Worm (Caenorhabditis elegans): ENCODE measurements around the gene ptb-1.
A peak's percentile ranks its signal among the peaks of the same experiment; 100 is the strongest.

The ptb-1 gene

DNA sequence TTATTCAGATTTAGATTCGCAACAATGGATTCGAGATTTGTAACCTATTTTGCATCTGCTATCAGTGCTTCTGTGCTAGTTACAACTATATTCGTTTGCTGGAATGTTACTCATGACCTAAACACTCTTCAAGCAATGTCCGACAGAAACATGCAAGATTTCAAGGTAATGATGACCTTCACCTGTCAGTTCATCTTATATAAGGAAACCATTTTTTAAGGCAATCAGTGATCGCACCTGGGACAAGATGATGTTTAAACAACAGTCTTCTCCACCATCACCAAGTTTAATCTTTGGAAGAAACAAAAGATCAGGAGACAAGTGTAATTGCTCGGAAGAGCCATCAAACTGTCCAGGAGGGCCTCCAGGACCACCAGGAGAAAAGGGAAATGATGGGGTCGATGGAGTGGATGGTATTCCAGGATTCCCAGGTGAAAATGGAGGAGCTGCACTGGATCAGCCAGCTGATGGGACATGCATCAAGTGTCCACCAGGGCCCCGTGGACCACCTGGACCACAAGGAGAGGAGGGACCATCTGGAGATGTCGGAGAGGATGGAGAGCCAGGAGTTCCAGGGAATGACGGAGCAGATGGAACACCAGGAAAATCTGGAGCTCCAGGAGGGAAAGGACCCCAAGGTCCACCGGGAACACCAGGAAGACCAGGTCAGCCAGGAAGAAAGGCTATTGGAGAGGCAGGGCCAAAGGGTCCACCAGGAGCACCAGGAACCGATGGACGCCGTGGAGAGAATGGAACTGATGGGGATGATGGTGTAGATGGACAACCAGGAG lies 28.4 kb downstream of the ptb-1 start, which contains the start of gene col-79:
TSS of gene col-79 (plus strand) at position 20 of the 791 bp plus-strand sequence.
- TF ChIP-seq nhr-20 (tag; optimal IDR thresholded peaks at IDR 0.05) (peak; percentile 37), nhr-19 (GFP tag; conservative IDR thresholded peaks at IDR 0.05) (no peak), nhr-85 (tag) (peak; percentile 76), snpc-4 (tag; optimal IDR thresholded peaks at IDR 0.05) (no peak), lin-14 (GFP tag; optimal IDR thresholded peaks at IDR 0.05) (peak; percentile 26)

DNA sequence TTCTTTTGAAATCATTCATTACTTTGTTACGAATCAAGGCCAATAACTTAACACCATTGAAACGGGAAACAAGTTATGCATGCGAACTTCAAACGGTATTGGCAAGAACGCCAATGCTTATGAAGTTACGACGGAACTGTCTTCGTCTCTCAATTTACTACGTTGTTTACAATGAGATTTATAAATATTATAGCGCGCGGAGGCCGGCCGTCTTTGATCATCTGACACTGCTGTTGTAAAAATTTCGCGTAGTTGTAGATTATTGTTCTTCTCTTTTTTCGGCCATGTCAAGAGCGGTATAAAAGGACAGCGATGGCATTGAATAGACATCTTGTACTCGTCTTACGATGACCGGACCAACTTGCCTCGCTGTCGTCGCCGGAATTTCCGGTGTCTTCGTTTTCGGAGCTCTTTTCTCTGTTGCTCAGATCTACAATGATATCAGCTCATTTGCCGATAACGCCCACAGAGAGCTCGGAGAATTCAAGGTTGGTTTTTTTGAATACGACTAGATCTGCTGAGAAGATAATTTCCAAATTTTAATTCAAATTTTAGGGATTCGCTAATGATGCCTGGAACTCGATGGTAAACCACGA lies 29.3 kb downstream of the ptb-1 start, which contains the start of gene col-39:
TSS of gene col-39 (plus strand) at position 342 of the 596 bp plus-strand sequence.
- no peak for TF ChIP-seq unc-98 (GFP tag; IDR thresholded peaks at IDR 0.05)
- TF ChIP-seq unc-86 (tag; optimal IDR thresholded peaks at IDR 0.05) = no peak
- no peak for TF ChIP-seq C34B4.2 (tag; optimal IDR thresholded peaks at IDR 0.05)
- no peak for TF ChIP-seq ceh-8 (GFP tag; optimal IDR thresholded peaks at IDR 0.05)
- TF ChIP-seq nhr-20 (tag; optimal IDR thresholded peaks at IDR 0.05) = peak; percentile 33
- TF ChIP-seq mdl-1 (tag; optimal IDR thresholded peaks at IDR 0.05) = no peak
- TF ChIP-seq nhr-85 (tag) = peak; percentile 79
- TF ChIP-seq nhr-90 (tag; optimal IDR thresholded peaks at IDR 0.05; ENCODE audit: poor library complexity) = no peak
- TF ChIP-seq snu-23 (GFP tag; optimal IDR thresholded peaks at IDR 0.05) = peak; percentile 11
- TF ChIP-seq lin-14 (GFP tag; optimal IDR thresholded peaks at IDR 0.05) = peak; percentile 54

DNA sequence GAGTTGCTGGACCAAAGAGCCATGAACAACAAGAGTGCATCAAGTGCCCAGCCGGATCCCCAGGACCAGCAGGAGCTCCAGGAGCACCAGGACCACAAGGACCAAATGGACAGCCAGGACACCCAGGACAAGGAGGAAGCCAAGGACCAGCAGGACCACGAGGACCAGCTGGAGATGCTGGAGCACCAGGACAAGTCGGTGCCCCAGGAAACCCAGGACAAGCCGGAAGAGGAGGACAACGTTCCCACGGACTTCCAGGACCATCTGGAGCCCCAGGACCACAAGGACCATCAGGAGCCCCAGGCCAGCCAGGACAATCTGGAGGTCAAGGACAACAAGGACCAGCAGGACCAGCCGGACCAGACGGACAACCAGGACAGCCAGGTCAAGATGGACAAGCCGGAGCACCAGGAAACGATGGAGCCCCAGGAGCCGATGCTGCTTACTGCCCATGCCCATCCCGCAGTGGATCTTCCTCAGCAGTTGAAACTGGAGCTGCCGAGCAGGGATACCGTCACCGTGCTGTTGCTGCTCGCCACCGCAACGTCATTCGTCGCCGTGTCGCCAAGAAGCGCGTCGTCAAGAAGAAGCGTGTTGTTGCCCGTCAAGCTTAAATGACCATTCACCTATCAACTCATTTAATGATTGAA lies 30.1 kb downstream of the ptb-1 start:
- TF ChIP-seq nhr-28 (tag; optimal IDR thresholded peaks at IDR 0.05) (no peak), nhr-85 (tag) (peak; percentile 0)

DNA sequence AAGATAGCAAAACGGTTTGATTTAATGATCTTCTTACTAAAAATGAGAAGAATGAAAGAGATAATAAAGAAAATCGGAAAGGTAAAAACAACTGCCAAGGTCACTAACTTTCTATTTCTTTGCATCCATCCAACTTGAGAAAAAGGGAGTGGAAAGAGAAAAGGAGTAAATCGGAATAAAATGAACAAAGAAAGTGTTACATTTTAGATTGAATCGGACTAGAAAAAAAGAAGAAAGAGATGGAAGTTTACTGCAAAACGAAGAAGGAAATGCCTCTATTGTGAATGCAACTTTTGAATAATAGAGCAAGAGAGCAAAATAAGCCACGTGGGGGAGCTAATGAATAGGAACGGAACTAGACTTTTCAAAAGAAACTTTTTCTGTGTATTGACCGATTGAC lies 30.6 kb downstream of the ptb-1 start:
- no peak for TF ChIP-seq dpl-1 (GFP tag; optimal IDR thresholded peaks at IDR 0.05)
- no peak for TF ChIP-seq unc-62 (GFP tag; optimal IDR thresholded peaks at IDR 0.05)
- TF ChIP-seq mdl-1 (tag; optimal IDR thresholded peaks at IDR 0.05) = no peak
- no peak for TF ChIP-seq fos-1 (tag; optimal IDR thresholded peaks at IDR 0.05)
- TF ChIP-seq nhr-11 (tag; optimal IDR thresholded peaks at IDR 0.05) = no peak
- no peak for TF ChIP-seq fkh-4 (tag; optimal IDR thresholded peaks at IDR 0.05; ENCODE audit: borderline replicate concordance)
- no peak for TF ChIP-seq fkh-8 (tag; optimal IDR thresholded peaks at IDR 0.05)
- TF ChIP-seq lsy-2 (tag; optimal IDR thresholded peaks at IDR 0.05) = peak in 1 of 2 experiments; percentile 8
- TF ChIP-seq unc-86 (tag; optimal IDR thresholded peaks at IDR 0.05) = no peak
- TF ChIP-seq ces-1 (GFP tag; optimal IDR thresholded peaks at IDR 0.05) = no peak
- no peak for TF ChIP-seq elt-2 (tag; optimal IDR thresholded peaks at IDR 0.05)
- TF ChIP-seq ceh-63 (GFP tag; optimal IDR thresholded peaks at IDR 0.05) = no peak
- TF ChIP-seq nhr-20 (tag; optimal IDR thresholded peaks at IDR 0.05) = peak; percentile 17
- TF ChIP-seq lin-15B (tag; optimal IDR thresholded peaks at IDR 0.05) = no peak
- TF ChIP-seq aly-2 (tag; optimal IDR thresholded peaks at IDR 0.05) = no peak
- no peak for TF ChIP-seq pqm-1 (tag; optimal IDR thresholded peaks at IDR 0.05)
- TF ChIP-seq nhr-85 (tag) = peak; percentile 47
- TF ChIP-seq snpc-4 (tag; optimal IDR thresholded peaks at IDR 0.05) = no peak
- TF ChIP-seq ceh-8 (GFP tag; optimal IDR thresholded peaks at IDR 0.05) = no peak
- TF ChIP-seq sup-37 (GFP tag; optimal IDR thresholded peaks at IDR 0.05) = no peak
- TF ChIP-seq nhr-12 (tag; optimal IDR thresholded peaks at IDR 0.05) = no peak
- no peak for TF ChIP-seq C34B4.2 (tag; optimal IDR thresholded peaks at IDR 0.05)
- TF ChIP-seq snu-23 (GFP tag; optimal IDR thresholded peaks at IDR 0.05) = no peak
- no peak for TF ChIP-seq dsc-1 (tag; optimal IDR thresholded peaks at IDR 0.05)
- TF ChIP-seq nhr-47 (tag; optimal IDR thresholded peaks at IDR 0.05) = no peak
- TF ChIP-seq sptf-1 (tag; optimal IDR thresholded peaks at IDR 0.05) = no peak
- TF ChIP-seq nhr-76 (tag; optimal IDR thresholded peaks at IDR 0.05) = no peak
- no peak for TF ChIP-seq unc-98 (GFP tag; IDR thresholded peaks at IDR 0.05)
- TF ChIP-seq F16B12.6 (tag; optimal IDR thresholded peaks at IDR 0.05) = no peak
- no peak for TF ChIP-seq efl-1 (optimal IDR thresholded peaks at IDR 0.05)
- TF ChIP-seq efl-1 (GFP tag; optimal IDR thresholded peaks at IDR 0.05 in 1 of 2) = no peak
- no peak for TF ChIP-seq swsn-7 (tag; optimal IDR thresholded peaks at IDR 0.05)
- TF ChIP-seq lin-14 (GFP tag; optimal IDR thresholded peaks at IDR 0.05) = peak; percentile 70
- TF ChIP-seq sox-4 (tag; optimal IDR thresholded peaks at IDR 0.05) = no peak
- TF ChIP-seq fkh-10 (GFP tag; optimal IDR thresholded peaks at IDR 0.05) = peak; percentile 73
- no peak for TF ChIP-seq mab-9 (GFP tag; IDR thresholded peaks at IDR 0.05)
- no peak for TF ChIP-seq ceh-88 (GFP tag; IDR thresholded peaks at IDR 0.05)
- no peak for TF ChIP-seq nhr-28 (tag; optimal IDR thresholded peaks at IDR 0.05)
- no peak for TF ChIP-seq lin-39 (tag; optimal IDR thresholded peaks at IDR 0.05)
- no peak for TF ChIP-seq nhr-77 (tag; optimal IDR thresholded peaks at IDR 0.05)
